Fruit fly (Drosophila melanogaster) whole organism, pupa: ENCODE measurements around the gene CG33669.

Experiments used
- CG10348 ChIP-seq: fragments of 200-800 bp; sonication (Bioruptor generic); IDR thresholded peaks from 2 replicates; pipeline ENCODE4 v1.3.6; 2022; ENCODE audit warnings: missing biosample characterization, missing genetic modification characterization
- CG12605 ChIP-seq: fragments of 200-800 bp; sonication (Bioruptor generic); IDR thresholded peaks from 2 replicates; pipeline ENCODE4 v1.3.6; 2022; ENCODE audit warnings: missing biosample characterization, missing genetic modification characterization
- CG13204 ChIP-seq: fragments of 200-800 bp; sonication (Bioruptor generic); optimal IDR thresholded peaks from 2 replicates; lab custom pipeline; 2018; ENCODE audit warnings: missing biosample characterization, mild to moderate bottlenecking, missing genetic modification characterization, moderate library complexity
- CG14655 ChIP-seq: fragments of 200-800 bp; sonication (Bioruptor generic); optimal IDR thresholded peaks from 3 replicates; lab custom pipeline; 2017; ENCODE audit warnings: mild to moderate bottlenecking, missing biosample characterization, missing genetic modification reagents, missing genetic modification characterization
- CG15710 ChIP-seq: fragments of 200-800 bp; sonication (Bioruptor generic); optimal IDR thresholded peaks from 2 replicates; lab custom pipeline; 2018; ENCODE audit warnings: missing biosample characterization, mild to moderate bottlenecking, missing genetic modification characterization, moderate library complexity
- CG17806 ChIP-seq: fragments of 200-800 bp; sonication (Bioruptor generic); optimal IDR thresholded peaks from 2 replicates; lab custom pipeline; 2018; ENCODE audit warnings: missing biosample characterization, mild to moderate bottlenecking, missing genetic modification characterization, moderate library complexity
- CG32121 ChIP-seq: fragments of 200-800 bp; sonication (Bioruptor generic); IDR thresholded peaks from 2 replicates; pipeline ENCODE4 v1.3.6; 2022; ENCODE audit warnings: missing biosample characterization, missing genetic modification characterization
- CG34367 ChIP-seq: fragments of 200-800 bp; sonication (Bioruptor generic); optimal IDR thresholded peaks from 2 replicates; lab custom pipeline; 2018; ENCODE audit warnings: missing biosample characterization, mild to moderate bottlenecking, missing genetic modification characterization
- CG4496 ChIP-seq: fragments of 200-800 bp; sonication (Bioruptor generic); IDR thresholded peaks from 3 replicates; pipeline ENCODE4 v1.3.6; 2022; ENCODE audit warnings: missing biosample characterization, missing genetic modification characterization
- CG8159 ChIP-seq: fragments of 200-800 bp; sonication (Bioruptor generic); optimal IDR thresholded peaks from 3 replicates; lab custom pipeline; 2018; ENCODE audit warnings: missing biosample characterization, mild to moderate bottlenecking, missing genetic modification characterization, moderate library complexity
- CG8301 ChIP-seq: fragments of 200-800 bp; sonication (Bioruptor generic); optimal IDR thresholded peaks from 2 replicates; lab custom pipeline; 2018; ENCODE audit warnings: missing biosample characterization, mild to moderate bottlenecking, missing genetic modification characterization
- CG9948 ChIP-seq: fragments of 200-800 bp; sonication (Bioruptor generic); optimal IDR thresholded peaks from 2 replicates; lab custom pipeline; 2018; ENCODE audit warnings: missing biosample characterization, mild to moderate bottlenecking, missing genetic modification characterization, moderate library complexity
- D1 ChIP-seq: fragments of 200-800 bp; sonication (Bioruptor generic); optimal IDR thresholded peaks from 2 replicates; lab custom pipeline; 2018; ENCODE audit warnings: missing biosample characterization, mild to moderate bottlenecking, missing genetic modification characterization, moderate library complexity
- EcR ChIP-seq: fragments of 200-800 bp; sonication (Bioruptor generic); optimal IDR thresholded peaks from 3 replicates; lab custom pipeline; 2019; ENCODE audit warnings: missing biosample characterization, missing genetic modification characterization, mild to moderate bottlenecking, moderate library complexity, missing genetic modification reagents
- Ets98B ChIP-seq: fragments of 200-800 bp; sonication (Bioruptor generic); IDR thresholded peaks from 2 replicates; pipeline ENCODE4 v1.3.6; 2022; ENCODE audit warnings: missing biosample characterization, missing genetic modification characterization
- Pif1A ChIP-seq: fragments of 200-800 bp; sonication (Bioruptor generic); optimal IDR thresholded peaks from 3 replicates; lab custom pipeline; 2016; ENCODE audit warnings: missing biosample characterization, missing genetic modification characterization
- Pif1B ChIP-seq: fragments of 200-800 bp; sonication (Bioruptor generic); optimal IDR thresholded peaks from 3 replicates; lab custom pipeline; 2016; ENCODE audit warnings: missing biosample characterization, missing genetic modification characterization
- Snoo ChIP-seq: fragments of 200-800 bp; sonication (Bioruptor generic); optimal IDR thresholded peaks from 3 replicates; lab custom pipeline; 2017; ENCODE audit warnings: missing biosample characterization, mild to moderate bottlenecking, missing genetic modification characterization, inconsistent platforms
- fd96Ca ChIP-seq: fragments of 200-800 bp; sonication (Bioruptor generic); IDR thresholded peaks from 3 replicates; pipeline ENCODE4 v1.3.6; 2022; ENCODE audit warnings: missing biosample characterization, missing genetic modification characterization
- gl ChIP-seq: fragments of 200-800 bp; sonication (Bioruptor generic); optimal IDR thresholded peaks from 2 replicates; lab custom pipeline; 2018; ENCODE audit warnings: missing biosample characterization, mild to moderate bottlenecking, missing genetic modification characterization
- rn ChIP-seq: fragments of 200-800 bp; sonication (Bioruptor generic); IDR thresholded peaks from 2 replicates; pipeline ENCODE4 v1.3.6; 2022; ENCODE audit warnings: missing biosample characterization, missing genetic modification characterization

CG33669 gene

dm6 chrX:6354163-6354562 is 45.7 kb downstream of the CG33669 start:
- no peak for TF ChIP-seq Pif1B (GFP tag; lab: Kevin White, UChicago)
- TF ChIP-seq CG32121 (GFP tag; lab: Robert Waterston, UW), result no peak
- no peak for TF ChIP-seq EcR (GFP tag; lab: Kevin White, UChicago)
- no peak for TF ChIP-seq CG9948 (tag; lab: Kevin White, UChicago)
- TF ChIP-seq CG34367 (tag; lab: Kevin White, UChicago), result no peak
- TF ChIP-seq CG13204 (GFP tag; lab: Kevin White, UChicago), result no peak
- no peak for TF ChIP-seq fd96Ca (GFP tag; lab: Robert Waterston, UW)
- TF ChIP-seq gl (tag; lab: Kevin White, UChicago), result no peak

DNA sequence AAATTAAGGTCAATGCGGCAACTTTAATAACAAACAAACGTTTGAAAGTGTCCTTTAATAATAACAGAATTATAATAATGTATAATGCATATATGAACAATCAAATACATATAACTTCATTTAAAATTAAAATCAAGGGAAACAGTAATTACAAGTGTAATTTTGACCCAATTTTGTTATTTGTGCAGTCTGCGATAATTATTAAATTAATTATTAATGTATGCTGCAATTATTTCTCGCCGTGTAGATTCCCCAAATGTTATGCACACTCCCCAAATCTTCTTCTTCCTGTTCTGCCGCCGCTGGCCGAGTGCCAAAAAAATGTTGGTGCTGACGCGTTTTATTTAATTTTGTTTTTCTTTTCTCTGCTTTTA is 46.3 kb downstream of the CG33669 start:
- peak; percentile 34 for TF ChIP-seq Ets98B (GFP tag; lab: Robert Waterston, UW)
- peak; percentile 51 for TF ChIP-seq CG9948 (tag; lab: Kevin White, UChicago)
- peak; percentile 10 for TF ChIP-seq CG34367 (tag; lab: Kevin White, UChicago)
- TF ChIP-seq D1 (tag; lab: Kevin White, UChicago), result no peak
- TF ChIP-seq CG12605 (GFP tag; lab: Robert Waterston, UW), result no peak
- peak; percentile 49 for TF ChIP-seq CG17806 (tag; lab: Kevin White, UChicago)
- TF ChIP-seq rn (GFP tag; lab: Robert Waterston, UW), result 0 out of 2 replicates have a peak, but pooled peaks have one; percentile 23
- peak; percentile 71 for TF ChIP-seq CG32121 (GFP tag; lab: Robert Waterston, UW)
- TF ChIP-seq CG4496 (GFP tag; lab: Robert Waterston, UW), result peak; percentile 61; the same call in 2 of the 3 replicates
- TF ChIP-seq CG14655 (GFP tag; lab: Kevin White, UChicago), result peak; percentile 78
- TF ChIP-seq CG10348 (GFP tag; lab: Robert Waterston, UW), result no peak
- peak; percentile 72 for TF ChIP-seq CG8301
- peak; percentile 71 for TF ChIP-seq CG8159 (tag; lab: Kevin White, UChicago)
- peak; percentile 23 for TF ChIP-seq Pif1B (GFP tag; lab: Kevin White, UChicago)
- TF ChIP-seq gl (tag; lab: Kevin White, UChicago), result no peak
- no peak for TF ChIP-seq EcR (GFP tag; lab: Kevin White, UChicago)
- TF ChIP-seq Pif1A (GFP tag; lab: Kevin White, UChicago), result peak; percentile 48
- peak; percentile 59 for TF ChIP-seq CG15710
- TF ChIP-seq fd96Ca (GFP tag; lab: Robert Waterston, UW), result no peak
- TF ChIP-seq CG13204 (GFP tag; lab: Kevin White, UChicago), result no peak
- peak; percentile 72 for TF ChIP-seq Snoo (tag; lab: Kevin White, UChicago)

DNA sequence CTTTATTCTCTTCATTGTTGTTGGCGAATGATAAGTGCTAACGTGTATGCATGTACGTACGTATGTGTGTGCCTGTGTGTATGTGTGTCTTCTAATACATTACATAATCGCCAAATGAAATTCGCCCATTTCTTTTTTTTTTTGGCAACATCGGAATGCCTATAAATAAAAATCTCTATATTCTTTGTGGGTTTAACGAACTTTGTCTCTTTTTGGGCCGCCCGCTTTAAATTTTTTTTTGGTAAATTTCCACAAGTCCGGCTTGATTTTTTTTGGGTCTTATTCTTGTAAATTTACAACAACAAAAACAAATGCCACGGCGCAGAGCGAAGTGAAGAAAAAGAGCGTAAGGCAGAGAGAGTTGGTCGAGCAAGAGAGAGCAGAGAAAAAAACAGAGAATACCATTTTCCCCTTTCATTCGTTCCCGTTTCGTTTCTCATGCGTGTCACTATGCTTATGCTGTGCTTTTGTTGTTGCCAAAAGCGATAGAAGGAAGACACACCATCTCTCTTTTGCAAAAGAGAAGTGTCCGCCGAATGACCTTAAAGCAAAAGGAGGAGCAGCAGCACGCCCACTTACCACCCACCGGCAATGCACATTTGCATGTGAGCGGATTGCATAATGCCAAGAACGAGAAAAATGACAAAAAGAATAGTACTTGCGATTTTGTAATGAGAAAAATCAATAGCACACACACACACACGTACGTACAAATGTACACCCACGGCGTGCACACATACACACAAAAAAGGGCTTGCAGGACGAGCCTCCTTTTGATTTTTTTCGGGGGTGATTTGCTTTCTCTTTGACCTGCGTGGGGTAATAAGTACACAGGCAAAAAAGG is 46.9 kb downstream of the CG33669 start:
- TF ChIP-seq D1 (tag; lab: Kevin White, UChicago) (no peak), EcR (GFP tag; lab: Kevin White, UChicago) (peak; percentile 38), rn (GFP tag; lab: Robert Waterston, UW) (no peak)

- TF ChIP-seq CG32121 (GFP tag; lab: Robert Waterston, UW), result peak; percentile 44; the same call in 1 of the 2 replicates
- no peak for TF ChIP-seq CG14655 (GFP tag; lab: Kevin White, UChicago)
- TF ChIP-seq CG4496 (GFP tag; lab: Robert Waterston, UW), result peak; percentile 44; the same call in 1 of the 3 replicates
- TF ChIP-seq D1 (tag; lab: Kevin White, UChicago), result no peak
- peak; percentile 3 for TF ChIP-seq Pif1B (GFP tag; lab: Kevin White, UChicago)
- no peak for TF ChIP-seq Ets98B (GFP tag; lab: Robert Waterston, UW)
- TF ChIP-seq CG10348 (GFP tag; lab: Robert Waterston, UW), result no peak
- peak; percentile 16 for TF ChIP-seq CG8301
- no peak for TF ChIP-seq rn (GFP tag; lab: Robert Waterston, UW)
- TF ChIP-seq CG8159 (tag; lab: Kevin White, UChicago), result peak; percentile 2
- TF ChIP-seq fd96Ca (GFP tag; lab: Robert Waterston, UW), result peak; percentile 50; the same call in 2 of the 3 replicates
- TF ChIP-seq CG12605 (GFP tag; lab: Robert Waterston, UW), result no peak; the same call in 1 of the 2 replicates
- TF ChIP-seq, all 21 proteins: peak for 6
Measured at dm6 chrX:6351917-6352768, 47.8 kb downstream of the CG33669 start.

- TF ChIP-seq CG17806 (tag; lab: Kevin White, UChicago) (no peak), Snoo (tag; lab: Kevin White, UChicago) (no peak), gl (tag; lab: Kevin White, UChicago) (no peak), CG13204 (GFP tag; lab: Kevin White, UChicago) (no peak), CG32121 (GFP tag; lab: Robert Waterston, UW) (no peak), CG12605 (GFP tag; lab: Robert Waterston, UW) (no peak), CG34367 (tag; lab: Kevin White, UChicago) (no peak), Pif1B (GFP tag; lab: Kevin White, UChicago) (no peak), CG8159 (tag; lab: Kevin White, UChicago) (no peak), CG14655 (GFP tag; lab: Kevin White, UChicago) (no peak), CG4496 (GFP tag; lab: Robert Waterston, UW) (no peak), rn (GFP tag; lab: Robert Waterston, UW) (no peak), CG15710 (no peak), Pif1A (GFP tag; lab: Kevin White, UChicago) (no peak), fd96Ca (GFP tag; lab: Robert Waterston, UW) (no peak), CG10348 (GFP tag; lab: Robert Waterston, UW) (no peak), EcR (GFP tag; lab: Kevin White, UChicago) (no peak), D1 (tag; lab: Kevin White, UChicago) (no peak), Ets98B (GFP tag; lab: Robert Waterston, UW) (no peak), CG8301 (no peak)
Measured at dm6 chrX:6350213-6350679, 49.7 kb downstream of the CG33669 start, which contains the start of the genes ND-B16.6 and kdn. ND-B16.6 (minus strand) TSS chrX:6350401. kdn (plus strand) TSS chrX:6350629.
